Worm (Caenorhabditis elegans) whole organism, late embryonic: ENCODE results near the gene Y49A3A.3.

Experiments
- elt-2 ChIP-seq: sonication (generic microtip); optimal IDR thresholded peaks from 2 replicates; lab custom pipeline; 2016; ENCODE audit warnings: missing genetic modification reagents, missing genetic modification characterization, missing compliant biosample characterization
- hlh-8 ChIP-seq: sonication (generic microtip); optimal IDR thresholded peaks from 2 replicates; lab custom pipeline; 2016; ENCODE audit warnings: missing genotype, missing genetic modification characterization, missing compliant biosample characterization
- rnt-1 ChIP-seq: sonication (generic microtip); optimal IDR thresholded peaks from 2 replicates; lab custom pipeline; 2016; ENCODE audit warnings: missing genetic modification characterization, missing compliant biosample characterization
- sdc-2 ChIP-seq: sonication (generic microtip); optimal IDR thresholded peaks from 2 replicates; lab custom pipeline; 2016; ENCODE audit warnings: missing genotype, missing genetic modification characterization, missing compliant biosample characterization
- tbx-2 ChIP-seq: sonication (generic microtip); optimal IDR thresholded peaks from 2 replicates; lab custom pipeline; 2016; ENCODE audit warnings: missing genetic modification characterization, missing compliant biosample characterization

DNA sequence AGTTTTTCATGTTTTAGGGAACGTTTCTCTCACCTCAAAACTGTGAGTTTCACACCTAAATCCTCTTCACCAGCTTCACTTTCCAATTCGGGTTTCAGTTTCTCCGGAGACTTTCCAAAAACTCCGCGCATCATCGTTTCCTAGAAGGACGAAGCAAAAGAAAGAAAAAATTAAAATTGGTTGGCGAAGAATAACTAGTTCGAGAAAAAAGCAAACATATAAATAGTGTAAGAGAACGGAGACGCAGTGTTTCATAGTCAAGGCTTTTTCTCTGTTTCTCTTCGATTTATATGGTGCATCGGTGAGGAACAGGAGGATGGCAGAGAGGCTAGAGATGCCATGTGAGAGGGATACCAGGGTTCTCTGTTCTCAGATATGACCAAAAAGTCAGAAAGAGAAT, 31.5 kb upstream of the Y49A3A.3 start, which contains the start of gene F47B8.3:
- TF ChIP-seq elt-2 (no peak), sdc-2 (tag; lab: Kevin White, UChicago) (no peak), hlh-8 (tag; lab: Kevin White, UChicago) (no peak), tbx-2 (tag; lab: Kevin White, UChicago) (no peak), rnt-1 (no peak)
